Worm (Caenorhabditis elegans) whole organism, L1 larva: ENCODE results near the gene his-70.

ENCODE experiments used
- C34B4.2 ChIP-seq: sonication (generic microtip); optimal IDR thresholded peaks from 2 replicates; lab custom pipeline; 2017; ENCODE audit warnings: mild to moderate bottlenecking, missing genetic modification characterization, missing compliant biosample characterization
- ceh-88 ChIP-seq: fragments of 200-800 bp; sonication (Bioruptor generic); IDR thresholded peaks from 2 replicates; pipeline ENCODE4 v1.3.6; 2022; ENCODE audit warnings: missing genetic modification characterization, missing compliant biosample characterization
- ceh-90 ChIP-seq: sonication (generic microtip); optimal IDR thresholded peaks from 2 replicates; lab custom pipeline; 2016; ENCODE audit warnings: missing genetic modification characterization, missing compliant biosample characterization
- efl-1 ChIP-seq, 4 experiments: fragments of 150-350 bp; optimal IDR thresholded peaks in 3 of 4; peaks in 1 of 4; 1 replicate in 1 of 4; 2 replicates in 3 of 4; lab custom pipeline; 2014; ENCODE audit warnings: missing biosample characterization in 2 of 4, missing genetic modification characterization in 2 of 4, missing genetic modification reagents in 2 of 4
- egl-13 ChIP-seq: sonication (generic microtip); optimal IDR thresholded peaks from 2 replicates; lab custom pipeline; 2016; ENCODE audit warnings: missing genotype, missing genetic modification reagents, missing genetic modification characterization, missing compliant biosample characterization
- elt-3 ChIP-seq, 6 experiments: fragments of 150-350 bp in 1 of 6; sonication (generic microtip); optimal IDR thresholded peaks; 2 replicates each; lab custom pipeline; 2017 to 2018; ENCODE audit warnings: missing biosample characterization in 6 of 6, missing genetic modification characterization in 6 of 6, inconsistent platforms in 1 of 6
- fkh-8 ChIP-seq: sonication (generic microtip); optimal IDR thresholded peaks from 2 replicates; lab custom pipeline; 2016; ENCODE audit warnings: mild to moderate bottlenecking, missing genetic modification characterization, missing compliant biosample characterization
- hlh-17 ChIP-seq: fragments of 200-800 bp; sonication (Bioruptor generic); optimal IDR thresholded peaks from 2 replicates; lab custom pipeline; 2018; ENCODE audit warnings: missing genetic modification characterization, mild to moderate bottlenecking, missing compliant biosample characterization, moderate library complexity, borderline replicate concordance
- hlh-4 ChIP-seq: sonication (generic microtip); optimal IDR thresholded peaks from 2 replicates; lab custom pipeline; 2016; ENCODE audit warnings: mild to moderate bottlenecking, missing genetic modification characterization, missing compliant biosample characterization
- hpl-2 ChIP-seq: fragments of 150-350 bp; optimal IDR thresholded peaks from 2 replicates; lab custom pipeline; 2014; ENCODE audit warnings: missing biosample characterization, missing genetic modification reagents, missing genetic modification characterization
- irx-1 ChIP-seq: sonication (generic microtip); optimal IDR thresholded peaks from 2 replicates; lab custom pipeline; 2016; ENCODE audit warnings: missing genetic modification characterization, missing compliant biosample characterization
- jun-1 ChIP-seq: fragments of 150-350 bp; optimal IDR thresholded peaks from 2 replicates; lab custom pipeline; 2014; ENCODE audit warnings: missing biosample characterization, missing genetic modification reagents, missing genetic modification characterization
- lin-14 ChIP-seq: fragments of 200-800 bp; sonication (Bioruptor generic); optimal IDR thresholded peaks from 2 replicates; lab custom pipeline; 2018; ENCODE audit warnings: mild to moderate bottlenecking, missing genetic modification characterization, moderate library complexity, missing compliant biosample characterization
- lin-35 ChIP-seq, 2 experiments: fragments of 150-350 bp; optimal IDR thresholded peaks; 2 replicates each; lab custom pipeline; 2014; ENCODE audit warnings: missing biosample characterization in 2 of 2, missing genetic modification characterization in 2 of 2, missing genetic modification reagents in 2 of 2
- lin-39 ChIP-seq: fragments of 150-350 bp; optimal IDR thresholded peaks from 2 replicates; lab custom pipeline; 2014; ENCODE audit warnings: missing biosample characterization, missing genetic modification reagents, missing genetic modification characterization
- lsy-2 ChIP-seq, 2 experiments: fragments of 150-350 bp; optimal IDR thresholded peaks; 2 replicates each; lab custom pipeline; 2014; ENCODE audit warnings: missing biosample characterization in 2 of 2, missing genetic modification characterization in 2 of 2
- mab-9 ChIP-seq: fragments of 200-800 bp; sonication (Bioruptor generic); IDR thresholded peaks from 2 replicates; pipeline ENCODE4 v1.3.6; 2022; ENCODE audit warnings: missing genetic modification reagents, missing genetic modification characterization, missing compliant biosample characterization
- mdl-1 ChIP-seq, 2 experiments: fragments of 150-350 bp; optimal IDR thresholded peaks; 2 replicates each; lab custom pipeline; 2014 to 2017; ENCODE audit warnings: missing biosample characterization in 2 of 2, missing genetic modification characterization in 2 of 2, inconsistent platforms in 1 of 2
- mep-1 ChIP-seq: fragments of 150-350 bp; optimal IDR thresholded peaks from 2 replicates; lab custom pipeline; 2014; ENCODE audit warnings: missing biosample characterization, missing genetic modification characterization
- nhr-20 ChIP-seq: sonication (generic microtip); optimal IDR thresholded peaks from 2 replicates; lab custom pipeline; 2016; ENCODE audit warnings: mild to moderate bottlenecking, missing genetic modification characterization, missing compliant biosample characterization
- nhr-47 ChIP-seq: sonication (generic microtip); optimal IDR thresholded peaks from 2 replicates; lab custom pipeline; 2016; ENCODE audit warnings: mild to moderate bottlenecking, missing genetic modification characterization, moderate library complexity, missing compliant biosample characterization
- nhr-71 ChIP-seq: sonication (generic microtip); optimal IDR thresholded peaks from 2 replicates; lab custom pipeline; 2016; ENCODE audit warnings: mild to moderate bottlenecking, missing genetic modification characterization, moderate library complexity, missing compliant biosample characterization
- nhr-85 ChIP-seq: sonication (generic microtip); peaks from one replicate; lab custom pipeline; 2016; ENCODE audit warnings: missing genetic modification characterization, inconsistent platforms, missing compliant biosample characterization
- nhr-90 ChIP-seq: sonication (generic microtip); optimal IDR thresholded peaks from 2 replicates; lab custom pipeline; 2016; ENCODE audit warnings: mild to moderate bottlenecking, missing genetic modification characterization, missing compliant biosample characterization; ENCODE audit not compliant: poor library complexity
- rnt-1 ChIP-seq: sonication (generic microtip); optimal IDR thresholded peaks from 2 replicates; lab custom pipeline; 2016; ENCODE audit warnings: mild to moderate bottlenecking, missing genetic modification characterization, moderate library complexity, missing compliant biosample characterization
- skn-1 ChIP-seq: fragments of 150-350 bp; optimal IDR thresholded peaks from 2 replicates; lab custom pipeline; 2014; ENCODE audit warnings: missing biosample characterization, missing genetic modification characterization
- snu-23 ChIP-seq: sonication (generic microtip); optimal IDR thresholded peaks from 2 replicates; lab custom pipeline; 2016; ENCODE audit warnings: missing genetic modification characterization, missing compliant biosample characterization
- swsn-7 ChIP-seq: sonication (generic microtip); optimal IDR thresholded peaks from 2 replicates; lab custom pipeline; 2016; ENCODE audit warnings: missing genetic modification characterization, missing compliant biosample characterization
- xbp-1 ChIP-seq: sonication (generic microtip); optimal IDR thresholded peaks from 2 replicates; lab custom pipeline; 2016; ENCODE audit warnings: missing genetic modification characterization, missing compliant biosample characterization

Gene his-70

DNA sequence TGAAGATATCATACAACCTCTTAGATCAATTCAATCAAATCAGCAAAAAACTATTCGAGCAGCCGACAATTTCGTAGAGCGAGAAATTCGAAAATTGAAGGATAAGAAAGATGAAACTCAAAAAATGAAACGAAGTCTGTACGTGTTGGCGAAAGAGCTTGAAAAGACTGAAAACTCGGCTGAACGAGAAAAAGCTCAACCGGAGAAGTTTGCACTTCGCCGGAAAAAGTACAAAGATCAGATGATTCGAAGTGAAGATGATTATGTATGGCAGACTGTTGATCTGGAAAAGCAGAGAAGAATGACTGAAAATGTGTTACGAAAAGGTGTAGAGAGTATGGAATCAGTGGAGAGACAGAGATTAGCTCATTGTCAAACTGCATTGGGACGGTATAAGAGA lies 46.9 kb downstream of the his-70 start:
- TF ChIP-seq mab-9 (GFP tag; lab: Robert Waterston, UW): no peak
- no peak for TF ChIP-seq hlh-17
- no peak for TF ChIP-seq hpl-2 (GFP tag; lab: Kevin White, UChicago)
- no peak for TF ChIP-seq egl-13 (tag; lab: Kevin White, UChicago)
- no peak for TF ChIP-seq lin-39
- TF ChIP-seq mdl-1 (tag; optimal IDR thresholded peaks at IDR 0.05; lab: Kevin White, UChicago): no peak

DNA sequence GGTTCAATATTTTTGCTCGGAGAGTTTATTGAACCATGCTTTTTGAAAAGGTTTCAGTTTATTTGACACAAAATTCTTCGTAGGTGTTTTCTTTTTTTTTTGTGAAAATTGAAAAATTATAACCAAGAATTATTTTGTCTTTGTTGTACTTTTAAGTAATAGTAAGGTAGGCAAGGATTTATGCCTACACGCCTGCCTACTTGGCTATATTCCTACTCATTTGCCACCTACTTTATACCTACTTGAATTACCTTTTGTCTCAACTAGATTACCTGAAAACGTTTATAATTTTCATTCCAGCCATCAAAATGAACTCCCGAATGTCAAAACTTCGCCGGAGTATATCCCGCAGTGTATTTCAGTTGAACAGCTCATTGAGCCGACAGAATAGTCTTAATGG lies 47.9 kb downstream of the his-70 start, which contains the start of gene C36E8.4:
Gene C36E8.4 (plus strand): TSS at position 301 of the 400 bp plus-strand sequence.
- TF ChIP-seq lin-39: no peak
- TF ChIP-seq, all 84 proteins: peak for 0

DNA sequence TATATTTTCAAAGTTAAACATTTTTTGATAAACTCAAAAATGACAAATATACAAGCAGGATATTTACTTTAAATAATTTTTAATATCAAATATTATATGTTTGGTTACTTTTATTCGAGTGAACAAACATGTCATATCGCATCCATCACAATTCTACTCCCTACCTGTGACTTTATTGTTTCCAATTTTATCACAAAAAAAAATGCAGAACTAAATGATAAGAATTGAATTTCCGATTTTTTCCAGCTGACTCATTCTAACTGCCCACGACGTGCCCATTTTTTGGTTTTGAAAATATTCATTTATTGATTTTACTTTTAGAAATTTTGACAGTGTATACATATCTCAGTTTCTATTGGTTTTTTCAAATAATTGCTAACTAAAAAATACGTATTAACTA lies 48.9 kb downstream of the his-70 start:
- TF ChIP-seq ceh-88 (GFP tag; lab: Robert Waterston, UW) (no peak), efl-1 (optimal IDR thresholded peaks at IDR 0.05; lab: Kevin White, UChicago) (no peak), efl-1 (GFP tag; optimal IDR thresholded peaks at IDR 0.05 in 1 of 2; lab: Kevin White, UChicago) (peak in 1 of 2 experiments; percentile 28)
- TF ChIP-seq, all 84 proteins: peak for 1

DNA sequence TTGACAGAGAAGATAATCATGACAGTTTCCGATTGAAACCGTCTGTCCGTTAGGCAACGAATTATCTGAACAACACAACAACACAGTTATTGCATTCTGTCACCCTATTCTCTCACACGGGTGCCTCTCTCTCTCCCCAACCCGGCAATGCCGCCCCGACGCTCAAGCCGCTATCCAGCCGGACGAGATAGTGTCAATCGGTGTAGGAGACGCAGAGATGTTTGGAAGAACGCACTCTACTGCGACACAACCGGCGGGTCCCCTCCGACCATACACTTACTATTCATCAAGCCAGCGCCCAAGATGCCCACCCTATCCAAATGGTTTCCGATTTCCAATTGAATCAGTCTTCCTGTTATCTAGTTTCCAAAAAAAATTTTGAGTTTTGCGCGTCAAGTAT lies 49.8 kb downstream of the his-70 start:
- TF ChIP-seq skn-1 (tag; lab: Kevin White, UChicago) (no peak), lin-14 (GFP tag; lab: Kevin White, UChicago) (peak; percentile 73), jun-1 (tag; lab: Kevin White, UChicago) (no peak), snu-23 (GFP tag; lab: Kevin White, UChicago) (peak; percentile 38), fkh-8 (tag; lab: Kevin White, UChicago) (no peak), lin-35 (GFP tag; optimal IDR thresholded peaks at IDR 0.05; lab: Kevin White, UChicago) (peak in 1 of 2 experiments; percentile 5), efl-1 (optimal IDR thresholded peaks at IDR 0.05; lab: Kevin White, UChicago) (no peak), efl-1 (GFP tag; optimal IDR thresholded peaks at IDR 0.05 in 1 of 2; lab: Kevin White, UChicago) (peak in 1 of 2 experiments; percentile 41), irx-1 (no peak), nhr-47 (tag; lab: Kevin White, UChicago) (no peak), nhr-85 (peak; percentile 65), swsn-7 (tag; lab: Kevin White, UChicago) (peak; percentile 3), elt-3 (tag; optimal IDR thresholded peaks at IDR 0.05; lab: Kevin White, UChicago) (peak in 1 of 6 experiments; percentile 34), mdl-1 (tag; optimal IDR thresholded peaks at IDR 0.05; lab: Kevin White, UChicago) (peak in 1 of 2 experiments; percentile 12), ceh-90 (no peak), C34B4.2 (no peak), nhr-90 (no peak), nhr-71 (peak; percentile 35), xbp-1 (tag; lab: Kevin White, UChicago) (peak; percentile 6), nhr-20 (peak; percentile 36), rnt-1 (peak; percentile 24), lsy-2 (tag; optimal IDR thresholded peaks at IDR 0.05; lab: Kevin White, UChicago) (peak in 1 of 2 experiments; percentile 6), mep-1 (tag; lab: Kevin White, UChicago) (no peak), hlh-4 (no peak)
